Fruit fly (Drosophila melanogaster) whole organism, prepupa: ENCODE results near the gene rho-5.

Experiments
- CG10631 ChIP-seq: fragments of 200-800 bp; sonication (Bioruptor generic); optimal IDR thresholded peaks from 2 replicates; lab custom pipeline; 2016; ENCODE audit warnings: missing biosample characterization, missing genetic modification characterization
- CG11762 ChIP-seq: fragments of 200-800 bp; sonication (Bioruptor generic); optimal IDR thresholded peaks from 3 replicates; lab custom pipeline; 2016; ENCODE audit warnings: missing biosample characterization, missing genetic modification characterization; ENCODE audit not compliant: insufficient read depth
- CG1621 ChIP-seq: fragments of 200-800 bp; sonication (Bioruptor generic); optimal IDR thresholded peaks from 3 replicates; lab custom pipeline; 2018; ENCODE audit warnings: missing biosample characterization, mild to moderate bottlenecking, missing genetic modification characterization
- CG6163 ChIP-seq: fragments of 200-800 bp; sonication (Bioruptor generic); IDR thresholded peaks from 3 replicates; pipeline ENCODE4 v1.3.6; 2022; ENCODE audit warnings: missing biosample characterization, missing genetic modification characterization
- CG6854 ChIP-seq: fragments of 200-800 bp; sonication (Bioruptor generic); optimal IDR thresholded peaks from 2 replicates; lab custom pipeline; 2017; ENCODE audit warnings: missing biosample characterization, mild to moderate bottlenecking, missing genetic modification characterization
- Eip78C ChIP-seq: fragments of 200-800 bp; sonication (Bioruptor generic); peaks from one replicate; lab custom pipeline; 2016; ENCODE audit warnings: missing biosample characterization, missing genetic modification characterization
- Eip93F ChIP-seq: fragments of 200-800 bp; sonication (Bioruptor generic); optimal IDR thresholded peaks from 2 replicates; lab custom pipeline; 2016; ENCODE audit warnings: missing biosample characterization, mild to moderate bottlenecking, missing genetic modification characterization
- Gug ChIP-seq: fragments of 200-800 bp; sonication (Bioruptor generic); IDR thresholded peaks from 2 replicates; pipeline ENCODE4 v1.3.6; 2022; ENCODE audit warnings: missing biosample characterization, missing genetic modification characterization
- Hr38 ChIP-seq: sonication (Bioruptor generic); optimal IDR thresholded peaks from 2 replicates; lab custom pipeline; 2016; ENCODE audit warnings: missing biosample characterization, missing genetic modification characterization
- Hr4 ChIP-seq: fragments of 200-800 bp; sonication (Bioruptor generic); optimal IDR thresholded peaks from 3 replicates; lab custom pipeline; 2016; ENCODE audit warnings: missing biosample characterization, missing genetic modification characterization
- Lpt ChIP-seq: fragments of 200-800 bp; sonication (Bioruptor generic); optimal IDR thresholded peaks from 3 replicates; lab custom pipeline; 2016; ENCODE audit warnings: missing biosample characterization, missing genetic modification characterization
- OdsH ChIP-seq: fragments of 200-800 bp; sonication (Bioruptor generic); optimal IDR thresholded peaks from 3 replicates; lab custom pipeline; 2016; ENCODE audit warnings: missing biosample characterization, missing genetic modification characterization
- Sox14 ChIP-seq: fragments of 200-800 bp; sonication (Bioruptor generic); optimal IDR thresholded peaks from 3 replicates; lab custom pipeline; 2016; ENCODE audit warnings: missing biosample characterization, missing genetic modification characterization
- cyc ChIP-seq: fragments of 200-800 bp; sonication (Bioruptor generic); optimal IDR thresholded peaks from 3 replicates; lab custom pipeline; 2016; ENCODE audit warnings: missing biosample characterization, missing genetic modification characterization
- dac ChIP-seq: fragments of 200-800 bp; sonication (Bioruptor generic); optimal IDR thresholded peaks from 2 replicates; lab custom pipeline; 2017; ENCODE audit warnings: missing biosample characterization, mild to moderate bottlenecking, missing genetic modification characterization
- dsx ChIP-seq: fragments of 200-800 bp; optimal IDR thresholded peaks from 3 replicates; lab custom pipeline; 2019; ENCODE audit warnings: missing biosample characterization, mild to moderate bottlenecking, missing genetic modification characterization, moderate library complexity; ENCODE audit not compliant: poor library complexity, severe bottlenecking
- esn ChIP-seq: fragments of 200-800 bp; sonication (Bioruptor generic); optimal IDR thresholded peaks from 2 replicates; lab custom pipeline; 2016; ENCODE audit warnings: missing biosample characterization, mild to moderate bottlenecking, missing genetic modification characterization, moderate library complexity
- fkh ChIP-seq: fragments of 200-800 bp; sonication (Bioruptor generic); optimal IDR thresholded peaks from 3 replicates; lab custom pipeline; 2017; ENCODE audit warnings: missing biosample characterization, mild to moderate bottlenecking, missing genetic modification characterization, moderate library complexity
- spab ChIP-seq: fragments of 200-800 bp; sonication (Bioruptor generic); optimal IDR thresholded peaks from 2 replicates; lab custom pipeline; 2017; ENCODE audit warnings: missing biosample characterization, mild to moderate bottlenecking, missing genetic modification characterization, missing genetic modification reagents
- ss ChIP-seq, 2 experiments: fragments of 200-800 bp; sonication (Bioruptor generic); optimal IDR thresholded peaks; 2 replicates in 1 of 2; 3 replicates in 1 of 2; lab custom pipeline; 2017 to 2018; ENCODE audit warnings: mild to moderate bottlenecking in 2 of 2, missing biosample characterization in 2 of 2, missing genetic modification characterization in 2 of 2, moderate library complexity in 1 of 2
- topi ChIP-seq: fragments of 200-800 bp; sonication (Bioruptor generic); optimal IDR thresholded peaks from 3 replicates; lab custom pipeline; 2016; ENCODE audit warnings: missing biosample characterization, missing genetic modification characterization
- vri ChIP-seq: fragments of 200-800 bp; sonication (Bioruptor generic); optimal IDR thresholded peaks from 3 replicates; lab custom pipeline; 2016; ENCODE audit warnings: missing biosample characterization, mild to moderate bottlenecking, missing genetic modification characterization

Gene rho-5

dm6 chr2L:10321036-10321583 lies 52.6 kb downstream of the rho-5 start:
- peak; percentile 85 for TF ChIP-seq fkh (GFP tag; lab: Kevin White, UChicago)
- peak; percentile 71 for TF ChIP-seq Eip78C
- peak; percentile 9 for TF ChIP-seq cyc (GFP tag; lab: Kevin White, UChicago)
- no peak for TF ChIP-seq CG6854 (GFP tag; lab: Kevin White, UChicago)
- TF ChIP-seq CG6163 (GFP tag; lab: Robert Waterston, UW), result no peak
- TF ChIP-seq topi (GFP tag; lab: Kevin White, UChicago), result no peak
- TF ChIP-seq Hr4 (GFP tag; lab: Kevin White, UChicago), result no peak
- TF ChIP-seq Lpt, result no peak

DNA sequence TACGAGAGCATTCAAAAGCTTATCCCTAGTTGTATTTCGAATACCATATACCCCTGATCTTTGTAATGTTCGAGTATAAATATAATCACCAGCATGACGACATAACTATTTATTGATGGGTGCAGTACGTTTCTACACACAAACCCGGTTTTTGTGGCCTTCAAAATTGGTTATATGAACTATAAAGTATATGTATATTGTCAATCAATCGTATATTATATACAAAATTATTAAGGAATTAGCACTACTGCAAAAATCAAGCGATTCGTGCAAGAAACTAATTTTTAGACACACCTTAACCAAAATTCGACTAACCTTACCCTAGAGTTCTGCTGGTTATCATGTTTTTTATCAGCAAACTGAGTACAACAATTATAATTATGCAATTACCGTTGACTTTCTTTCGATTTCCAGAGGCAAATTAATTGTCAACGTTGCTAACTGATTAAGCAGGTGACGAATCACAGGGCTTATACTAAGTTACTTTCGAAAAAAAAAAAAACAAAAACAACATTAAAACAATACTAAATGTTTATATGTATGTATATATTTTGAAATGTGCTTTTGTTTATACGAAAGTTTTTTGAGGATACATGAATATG lies 53.4 kb downstream of the rho-5 start:
- TF ChIP-seq CG11762 (GFP tag; lab: Kevin White, UChicago) (no peak), dsx (GFP tag; lab: Kevin White, UChicago) (no peak), esn (GFP tag; lab: Kevin White, UChicago) (no peak), Hr4 (GFP tag; lab: Kevin White, UChicago) (no peak), vri (GFP tag; lab: Kevin White, UChicago) (peak; percentile 94), Hr38 (GFP tag; lab: Kevin White, UChicago) (no peak), CG10631 (GFP tag; lab: Kevin White, UChicago) (no peak), OdsH (GFP tag; lab: Kevin White, UChicago) (no peak), CG1621 (tag; lab: Kevin White, UChicago) (no peak), Gug (GFP tag; lab: Robert Waterston, UW) (no peak), ss (GFP tag; optimal IDR thresholded peaks at IDR 0.05; lab: Kevin White, UChicago) (no peak), Eip93F (GFP tag; lab: Kevin White, UChicago) (peak; percentile 27), spab (GFP tag; lab: Kevin White, UChicago) (no peak), dac (GFP tag; lab: Kevin White, UChicago) (no peak), Sox14 (GFP tag; lab: Kevin White, UChicago) (no peak)
